Fruit fly (Drosophila melanogaster): ENCODE measurements around the gene CG13041.

CG13041 gene

DNA sequence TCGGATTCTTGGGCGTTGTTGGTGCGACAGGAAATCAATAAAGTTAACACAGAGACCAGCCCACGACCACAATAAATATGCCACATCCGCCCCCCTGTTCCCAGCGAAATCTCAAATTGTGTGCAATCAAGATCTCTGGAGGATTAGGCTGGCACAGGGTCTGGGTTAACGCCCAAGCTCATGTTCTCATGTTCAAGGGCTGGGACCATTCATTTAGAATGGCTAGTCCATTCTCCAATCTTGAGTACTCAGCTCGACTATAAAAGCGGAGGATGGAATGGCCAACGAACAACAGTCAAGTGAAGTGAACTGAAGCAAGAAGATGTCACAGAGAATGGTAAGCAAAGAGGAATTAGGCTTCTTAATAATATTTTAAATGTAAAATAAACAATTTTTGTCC lies 13.7 kb upstream of the CG13041 start, which contains the start of gene CG13056:
Gene CG13056 (plus strand): TSS at position 301 of the 400 bp plus-strand sequence.
- TF ChIP-seq Sp1 (GFP tag; optimal IDR thresholded peaks at IDR 0.05) (no peak), Rel (GFP tag; optimal IDR thresholded peaks at IDR 0.05) (no peak), Rel (tag; optimal IDR thresholded peaks at IDR 0.05) (no peak), br (GFP tag; optimal IDR thresholded peaks at IDR 0.05) (no peak), Mio (GFP tag; optimal IDR thresholded peaks at IDR 0.05) (no peak), jim (GFP tag; optimal IDR thresholded peaks at IDR 0.05) (no peak), OdsH (GFP tag; optimal IDR thresholded peaks at IDR 0.05) (no peak)

DNA sequence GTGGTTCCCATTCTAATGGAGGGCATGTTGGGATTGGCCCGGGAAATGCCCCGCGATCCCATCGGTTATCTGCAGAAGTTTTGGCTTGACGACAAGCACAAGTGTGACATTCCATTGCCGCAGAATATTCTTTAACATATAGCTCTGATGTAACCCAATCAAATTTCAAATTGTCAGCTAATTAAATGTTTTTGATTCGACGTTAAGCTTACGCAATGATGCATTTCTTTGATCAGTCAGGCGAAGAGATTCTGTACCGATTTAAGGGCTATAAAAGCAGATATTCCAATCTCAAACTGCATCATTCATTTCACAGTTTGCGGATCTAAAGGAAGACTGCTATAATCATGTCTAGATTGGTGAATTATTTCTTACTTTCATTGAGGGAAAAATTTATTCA lies 12.3 kb upstream of the CG13041 start, which contains the start of gene retinin:
Gene retinin (plus strand): TSS at position 301 of the 400 bp plus-strand sequence.
- TF ChIP-seq fru (GFP tag; optimal IDR thresholded peaks at IDR 0.05), result no peak
- TF ChIP-seq Dfd (GFP tag; optimal IDR thresholded peaks at IDR 0.05), result no peak
- no peak for TF ChIP-seq sage (GFP tag; optimal IDR thresholded peaks at IDR 0.05)
- TF ChIP-seq foxo (GFP tag; optimal IDR thresholded peaks at IDR 0.05), result no peak
- no peak for TF ChIP-seq Sp1 (GFP tag; optimal IDR thresholded peaks at IDR 0.05)
- no peak for TF ChIP-seq HLH106 (tag; optimal IDR thresholded peaks at IDR 0.05)
- no peak for TF ChIP-seq N (GFP tag; optimal IDR thresholded peaks at IDR 0.05)
- no peak for TF ChIP-seq rgr (GFP tag; optimal IDR thresholded peaks at IDR 0.05)
- TF ChIP-seq CG32264 (GFP tag; optimal IDR thresholded peaks at IDR 0.05), result no peak
- TF ChIP-seq ey (GFP tag; optimal IDR thresholded peaks at IDR 0.05), result no peak
- TF ChIP-seq Mio (GFP tag; optimal IDR thresholded peaks at IDR 0.05), result no peak
- no peak for TF ChIP-seq Hr83 (GFP tag; optimal IDR thresholded peaks at IDR 0.05; ENCODE audit: poor library complexity, severe bottlenecking)
- TF ChIP-seq dmrt93B (GFP tag; optimal IDR thresholded peaks at IDR 0.05), result no peak
- TF ChIP-seq dsf (GFP tag; optimal IDR thresholded peaks at IDR 0.05; ENCODE audit: borderline replicate concordance), result no peak

DNA sequence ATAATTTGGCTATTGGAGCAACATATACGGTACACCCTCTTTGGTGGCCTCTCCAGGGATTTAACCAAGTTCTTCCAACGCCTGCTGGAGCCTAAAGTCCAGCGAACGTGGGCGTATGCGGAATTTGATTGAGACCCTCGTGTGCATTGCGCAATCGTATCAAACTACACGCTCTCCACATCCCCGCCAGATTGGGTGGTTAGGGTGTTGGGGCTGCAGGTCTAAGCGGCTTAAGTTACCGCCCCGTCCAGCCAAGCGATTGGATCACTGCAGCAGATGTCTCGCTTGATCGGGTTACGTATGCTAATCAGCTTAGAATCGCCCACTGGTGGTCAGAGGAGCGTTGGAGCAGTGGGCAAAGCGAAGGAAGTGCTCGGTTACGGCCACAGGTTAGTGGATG lies 11.4 kb upstream of the CG13041 start, which contains the start of gene CG33060:
Gene CG33060 (plus strand): TSS at position 301 of the 400 bp plus-strand sequence.
- TF ChIP-seq sv (GFP tag; optimal IDR thresholded peaks at IDR 0.05), result no peak
- TF ChIP-seq Abd-B (GFP tag; optimal IDR thresholded peaks at IDR 0.05), result no peak
- TF ChIP-seq Myc (optimal IDR thresholded peaks at IDR 0.05), result no peak
- TF ChIP-seq Hr83 (GFP tag; optimal IDR thresholded peaks at IDR 0.05; ENCODE audit: poor library complexity, severe bottlenecking), result no peak
- no peak for TF ChIP-seq Jra (GFP tag; optimal IDR thresholded peaks at IDR 0.05)
- no peak for TF ChIP-seq dl (GFP tag; optimal IDR thresholded peaks at IDR 0.05; ENCODE audit: insufficient read depth in 1 of 2, partially characterized antibody in 2 of 2)
- TF ChIP-seq fru (GFP tag; optimal IDR thresholded peaks at IDR 0.05), result no peak

DNA sequence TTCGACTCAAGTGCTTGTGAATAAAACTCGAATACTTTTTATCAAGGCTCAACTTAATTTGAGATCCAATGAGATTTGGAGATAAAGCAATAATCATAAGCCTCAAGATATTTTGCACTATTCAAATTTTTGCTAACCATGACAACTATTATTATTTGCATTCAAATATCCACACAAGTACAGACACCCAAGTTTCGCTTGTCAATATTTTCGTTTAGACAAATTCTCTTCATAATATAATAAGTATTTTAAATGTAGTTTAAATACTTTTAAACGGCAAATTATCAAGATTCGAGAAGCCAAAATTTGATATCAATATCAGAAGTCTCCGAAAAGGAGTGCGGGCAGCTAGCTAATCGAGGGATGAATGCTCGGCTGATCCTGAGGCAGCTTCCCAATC lies 10.2 kb upstream of the CG13041 start, which contains the start of gene CG33061:
Gene CG33061 (plus strand): TSS at position 301 of the 400 bp plus-strand sequence.
- TF ChIP-seq dmrt93B (GFP tag; optimal IDR thresholded peaks at IDR 0.05), result no peak
- TF ChIP-seq usp (GFP tag; optimal IDR thresholded peaks at IDR 0.05), result no peak
- no peak for TF ChIP-seq Hr78 (GFP tag; optimal IDR thresholded peaks at IDR 0.05)
- no peak for TF ChIP-seq jim (GFP tag; optimal IDR thresholded peaks at IDR 0.05)
- TF ChIP-seq N (GFP tag; optimal IDR thresholded peaks at IDR 0.05), result no peak
- TF ChIP-seq woc (GFP tag; optimal IDR thresholded peaks at IDR 0.05), result no peak
- TF ChIP-seq rgr (GFP tag; optimal IDR thresholded peaks at IDR 0.05), result no peak
- TF ChIP-seq sv (GFP tag; optimal IDR thresholded peaks at IDR 0.05), result no peak
- TF ChIP-seq lola (GFP tag; optimal IDR thresholded peaks at IDR 0.05), result no peak
- TF ChIP-seq Mio (GFP tag; optimal IDR thresholded peaks at IDR 0.05), result no peak
- TF ChIP-seq psq (GFP tag; optimal IDR thresholded peaks at IDR 0.05), result no peak
- TF ChIP-seq Myc (optimal IDR thresholded peaks at IDR 0.05), result no peak

DNA sequence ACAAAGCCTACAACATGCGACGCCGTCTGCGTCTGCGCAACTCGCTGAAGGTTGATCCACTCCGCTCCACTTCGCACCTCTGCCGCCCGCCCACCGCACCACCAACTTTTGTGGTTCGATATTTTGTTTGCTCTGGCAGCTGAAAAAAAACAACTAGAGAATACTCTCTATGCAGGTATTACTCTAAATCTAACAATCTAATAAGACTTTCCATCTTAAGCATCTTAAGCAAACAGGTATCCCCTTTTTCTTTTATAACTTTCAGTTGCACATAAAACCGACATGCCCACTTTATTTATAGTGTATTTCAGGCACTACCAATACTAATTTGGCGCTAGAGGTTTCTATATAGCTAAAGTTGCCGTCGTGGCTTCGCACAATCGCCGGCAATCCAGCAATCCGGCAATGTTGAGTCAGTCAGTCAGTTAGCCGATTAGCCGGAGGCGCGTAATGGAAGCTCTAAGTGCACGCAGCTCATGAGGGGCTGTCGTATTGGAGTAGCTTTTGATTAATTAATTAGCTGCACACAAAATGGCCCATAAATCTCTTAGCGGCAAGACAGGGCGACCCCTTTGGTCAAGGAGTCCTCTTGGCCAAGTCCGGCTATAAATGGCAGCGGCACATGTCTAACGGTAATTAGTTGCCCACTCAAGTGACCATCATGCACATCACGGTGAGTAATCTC lies 9.0 kb upstream of the CG13041 start, which contains the start of gene CG13058:
Gene CG13058 (plus strand): TSS at position 635 of the 685 bp plus-strand sequence.
- TF ChIP-seq foxo (GFP tag; optimal IDR thresholded peaks at IDR 0.05) (no peak), sv (GFP tag; optimal IDR thresholded peaks at IDR 0.05) (peak; percentile 50), dl (GFP tag; optimal IDR thresholded peaks at IDR 0.05; ENCODE audit: insufficient read depth in 1 of 2, partially characterized antibody in 2 of 2) (no peak), brk (GFP tag; optimal IDR thresholded peaks at IDR 0.05) (no peak)

Data from whole organism, wandering third instar larva.